Worm (Caenorhabditis elegans) whole organism, young adult: ENCODE data around the gene C26E6.1.
"Not testable (repeated sequence)": the region's sequence is repeated elsewhere in the genome, so short reads cannot be mapped to it uniquely, and the experiment has no call there.

ENCODE experiments used
- B0019.2 ChIP-seq: fragments of 200-800 bp; sonication (Bioruptor generic); conservative IDR thresholded peaks from 2 replicates; pipeline ENCODE4 v1.3.6; 2022; ENCODE audit warnings: missing genetic modification reagents, missing genetic modification characterization, missing compliant biosample characterization
- B0261.1 ChIP-seq: sonication (generic microtip); optimal IDR thresholded peaks from 2 replicates; lab custom pipeline; 2016; ENCODE audit warnings: mild to moderate bottlenecking, missing genetic modification characterization, moderate library complexity, missing compliant biosample characterization
- B0336.3 ChIP-seq: fragments of 200-800 bp; sonication (Bioruptor generic); IDR thresholded peaks from 2 replicates; pipeline ENCODE4 v1.3.6; 2022; ENCODE audit warnings: missing genetic modification characterization, missing compliant biosample characterization
- F22D6.2 ChIP-seq: sonication (generic microtip); optimal IDR thresholded peaks from 2 replicates; lab custom pipeline; 2016; ENCODE audit warnings: mild to moderate bottlenecking, missing genetic modification characterization, missing compliant biosample characterization
- F23B12.7 ChIP-seq: sonication (generic microtip); optimal IDR thresholded peaks from 2 replicates; lab custom pipeline; 2017; ENCODE audit warnings: missing genetic modification characterization, mild to moderate bottlenecking, missing compliant biosample characterization, antibody characterized with exemption, moderate library complexity; ENCODE audit not compliant: insufficient read depth
- F49E8.2 ChIP-seq: sonication (generic microtip); optimal IDR thresholded peaks from 3 replicates; lab custom pipeline; 2017; ENCODE audit warnings: missing genetic modification characterization, mild to moderate bottlenecking, missing compliant biosample characterization, antibody characterized with exemption, moderate library complexity; ENCODE audit not compliant: insufficient read depth
- F57C9.4 ChIP-seq: sonication (generic microtip); optimal IDR thresholded peaks from 2 replicates; lab custom pipeline; 2017; ENCODE audit warnings: mild to moderate bottlenecking, missing genetic modification characterization, missing compliant biosample characterization
- K11D2.4 ChIP-seq: fragments of 200-800 bp; sonication (Bioruptor generic); IDR thresholded peaks from 2 replicates; pipeline ENCODE4 v1.3.6; 2022; ENCODE audit warnings: missing genetic modification reagents, missing genetic modification characterization, missing compliant biosample characterization
- Y53F4B.3 ChIP-seq: fragments of 200-800 bp; sonication (Bioruptor generic); IDR thresholded peaks from 2 replicates; pipeline ENCODE4 v1.3.6; 2022; ENCODE audit warnings: missing genetic modification reagents, missing genetic modification characterization, missing compliant biosample characterization
- Y53G8AR.9 ChIP-seq: fragments of 200-800 bp; sonication (Bioruptor generic); conservative IDR thresholded peaks from 2 replicates; pipeline ENCODE4 v1.3.6; 2022; ENCODE audit warnings: missing genetic modification reagents, missing genetic modification characterization, missing compliant biosample characterization
- ZK185.1 ChIP-seq: sonication (generic microtip); optimal IDR thresholded peaks from 2 replicates; lab custom pipeline; 2016; ENCODE audit warnings: mild to moderate bottlenecking, missing genetic modification characterization, missing compliant biosample characterization; ENCODE audit not compliant: poor library complexity, severe bottlenecking
- ccch-3 ChIP-seq: fragments of 200-800 bp; sonication (Bioruptor generic); optimal IDR thresholded peaks from 2 replicates; lab custom pipeline; 2018; ENCODE audit warnings: mild to moderate bottlenecking, missing genetic modification characterization, missing compliant biosample characterization
- ceh-58 ChIP-seq: fragments of 200-800 bp; sonication (Bioruptor generic); IDR thresholded peaks from 2 replicates; pipeline ENCODE4 v1.3.6; 2022; ENCODE audit warnings: missing genetic modification characterization, missing compliant biosample characterization
- ceh-91 ChIP-seq: fragments of 200-800 bp; sonication (Bioruptor generic); IDR thresholded peaks from 2 replicates; pipeline ENCODE4 v1.3.6; 2022; ENCODE audit warnings: missing genetic modification reagents, missing genetic modification characterization, missing compliant biosample characterization
- chd-7 ChIP-seq: sonication (generic microtip); optimal IDR thresholded peaks from 2 replicates; lab custom pipeline; 2016; ENCODE audit warnings: mild to moderate bottlenecking, missing genetic modification characterization, moderate library complexity, missing compliant biosample characterization
- dpff-1 ChIP-seq: sonication (generic microtip); optimal IDR thresholded peaks from 2 replicates; lab custom pipeline; 2017; ENCODE audit warnings: mild to moderate bottlenecking, missing genetic modification characterization, missing compliant biosample characterization
- egl-44 ChIP-seq: fragments of 200-800 bp; sonication (Bioruptor generic); IDR thresholded peaks from 2 replicates; pipeline ENCODE4 v1.3.6; 2022; ENCODE audit warnings: missing genetic modification reagents, missing genetic modification characterization, missing compliant biosample characterization
- ekl-4 ChIP-seq: fragments of 200-800 bp; sonication (Bioruptor generic); IDR thresholded peaks from 2 replicates; pipeline ENCODE4 v1.3.6; 2022; ENCODE audit warnings: missing genetic modification reagents, missing genetic modification characterization, missing compliant biosample characterization
- ets-4 ChIP-seq: fragments of 200-800 bp; sonication (Bioruptor generic); optimal IDR thresholded peaks from 2 replicates; lab custom pipeline; 2018; ENCODE audit warnings: mild to moderate bottlenecking, missing genetic modification characterization, missing compliant biosample characterization
- him-1 ChIP-seq: sonication (generic microtip); optimal IDR thresholded peaks from 2 replicates; lab custom pipeline; 2016; ENCODE audit warnings: missing genotype, missing genetic modification reagents, missing genetic modification characterization, missing compliant biosample characterization
- let-607 ChIP-seq, 2 experiments: fragments of 200-800 bp in 1 of 2; sonication (Bioruptor generic) in 1 of 2; sonication (generic microtip) in 1 of 2; optimal IDR thresholded peaks; 2 replicates each; lab custom pipeline; 2016 to 2018; ENCODE audit warnings: mild to moderate bottlenecking in 2 of 2, missing compliant biosample characterization in 2 of 2, missing genetic modification characterization in 2 of 2, moderate library complexity in 2 of 2, missing genotype in 1 of 2
- lin-26 ChIP-seq: fragments of 200-800 bp; sonication (Bioruptor generic); IDR thresholded peaks from 2 replicates; pipeline ENCODE4 v1.3.6; 2022; ENCODE audit warnings: missing genetic modification reagents, missing genetic modification characterization, missing compliant biosample characterization
- lir-1 ChIP-seq: fragments of 200-800 bp; sonication (Bioruptor generic); conservative IDR thresholded peaks from 2 replicates; pipeline ENCODE4 v1.3.6; 2022; ENCODE audit warnings: missing genetic modification reagents, missing genetic modification characterization, missing compliant biosample characterization
- lsy-27 ChIP-seq: sonication (generic microtip); optimal IDR thresholded peaks from 2 replicates; lab custom pipeline; 2017; ENCODE audit warnings: missing genetic modification characterization, mild to moderate bottlenecking, missing compliant biosample characterization, antibody characterized with exemption, missing genotype, borderline replicate concordance; ENCODE audit not compliant: insufficient read depth
- madf-3 ChIP-seq: fragments of 200-800 bp; sonication (Bioruptor generic); IDR thresholded peaks from 2 replicates; pipeline ENCODE4 v1.3.6; 2022; ENCODE audit warnings: missing genetic modification reagents, missing genetic modification characterization, missing compliant biosample characterization
- nfya-1 ChIP-seq: sonication (generic microtip); optimal IDR thresholded peaks from 2 replicates; lab custom pipeline; 2017; ENCODE audit warnings: antibody characterized with exemption, missing compliant biosample characterization, missing genetic modification characterization, borderline replicate concordance; ENCODE audit not compliant: insufficient read depth
- nhr-120 ChIP-seq: fragments of 200-800 bp; sonication (Bioruptor generic); IDR thresholded peaks from 2 replicates; pipeline ENCODE4 v1.3.6; 2022; ENCODE audit warnings: missing genetic modification characterization, missing compliant biosample characterization
- nhr-27 ChIP-seq: fragments of 200-800 bp; sonication (Bioruptor generic); optimal IDR thresholded peaks from 2 replicates; lab custom pipeline; 2018; ENCODE audit warnings: mild to moderate bottlenecking, missing genetic modification characterization, moderate library complexity, missing compliant biosample characterization
- rec-8 ChIP-seq, 2 experiments: sonication (generic microtip); optimal IDR thresholded peaks; 2 replicates each; lab custom pipeline; 2016; ENCODE audit warnings: mild to moderate bottlenecking in 2 of 2, missing genetic modification characterization in 2 of 2, missing genetic modification reagents in 2 of 2, missing genotype in 2 of 2, missing biosample characterization in 1 of 2, missing compliant biosample characterization in 1 of 2, moderate library complexity in 1 of 2
- tlf-1 ChIP-seq: fragments of 200-800 bp; sonication (Bioruptor generic); optimal IDR thresholded peaks from 2 replicates; lab custom pipeline; 2018; ENCODE audit warnings: mild to moderate bottlenecking, missing genetic modification characterization, missing compliant biosample characterization
- unc-62 ChIP-seq: fragments of 150-350 bp; optimal IDR thresholded peaks from 2 replicates; lab custom pipeline; 2014; ENCODE audit warnings: missing biosample characterization, missing genetic modification reagents, missing genetic modification characterization
- xnd-1 ChIP-seq: sonication (generic microtip); optimal IDR thresholded peaks from 2 replicates; lab custom pipeline; 2016; ENCODE audit warnings: missing genotype, missing genetic modification reagents, missing genetic modification characterization, missing compliant biosample characterization
- zfh-2 ChIP-seq: fragments of 200-800 bp; sonication (Bioruptor generic); conservative IDR thresholded peaks from 2 replicates; pipeline ENCODE4 v1.3.6; 2022; ENCODE audit warnings: missing genetic modification reagents, missing genetic modification characterization, missing compliant biosample characterization

The C26E6.1 gene

DNA sequence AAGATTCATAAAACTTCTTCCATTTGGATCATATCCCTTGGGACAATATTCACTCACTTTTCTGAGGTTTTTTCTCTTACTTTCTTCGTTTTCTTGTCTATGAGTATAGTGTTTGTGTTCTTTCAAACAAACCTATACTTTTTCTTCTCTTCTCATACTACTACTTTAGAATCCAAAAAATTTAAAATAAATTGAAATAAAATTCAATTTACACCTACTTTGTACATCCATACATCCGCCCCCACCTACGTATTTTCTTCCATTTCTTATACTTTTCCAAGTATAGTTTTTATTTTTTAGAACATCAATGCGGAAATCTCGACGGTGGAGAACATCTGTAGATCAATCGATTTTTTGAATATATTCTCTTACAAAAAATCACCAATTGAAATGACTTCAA is 8.6 kb downstream of the C26E6.1 start, which contains the start of gene nca-2:
Gene nca-2, plus strand, starts transcription at position 301 of the 400 bp plus-strand sequence.
- no peak for TF ChIP-seq him-1 (tag; lab: Kevin White, UChicago)

DNA sequence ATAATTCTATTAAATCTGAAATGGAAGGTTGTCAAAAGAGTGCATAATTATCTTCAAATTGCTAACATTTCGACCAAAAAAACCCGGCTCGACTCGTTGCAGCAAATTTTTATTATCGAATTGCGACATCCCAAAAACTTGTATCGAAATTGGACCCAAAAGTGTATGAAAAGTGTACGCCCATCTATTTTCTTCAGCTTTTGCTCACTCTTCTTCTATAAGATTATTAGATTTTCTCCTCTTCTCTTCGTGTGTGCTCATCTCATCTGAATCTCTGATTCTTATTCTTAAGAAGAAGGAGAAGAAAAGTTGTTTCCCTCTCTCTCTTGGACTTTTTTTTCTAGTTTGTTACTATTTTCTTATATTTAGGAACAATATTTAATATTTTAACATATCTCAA is 10.6 kb downstream of the C26E6.1 start:
- TF ChIP-seq madf-3 (GFP tag; lab: Robert Waterston, UW) (no peak), rec-8 (tag; optimal IDR thresholded peaks at IDR 0.05; lab: Kevin White, UChicago) (no peak), ceh-58 (no peak), Y53G8AR.9 (no peak), nhr-120 (no peak), zfh-2 (no peak), F23B12.7 (tag; lab: Kevin White, UChicago) (no peak), chd-7 (tag; lab: Kevin White, UChicago) (no peak)

DNA sequence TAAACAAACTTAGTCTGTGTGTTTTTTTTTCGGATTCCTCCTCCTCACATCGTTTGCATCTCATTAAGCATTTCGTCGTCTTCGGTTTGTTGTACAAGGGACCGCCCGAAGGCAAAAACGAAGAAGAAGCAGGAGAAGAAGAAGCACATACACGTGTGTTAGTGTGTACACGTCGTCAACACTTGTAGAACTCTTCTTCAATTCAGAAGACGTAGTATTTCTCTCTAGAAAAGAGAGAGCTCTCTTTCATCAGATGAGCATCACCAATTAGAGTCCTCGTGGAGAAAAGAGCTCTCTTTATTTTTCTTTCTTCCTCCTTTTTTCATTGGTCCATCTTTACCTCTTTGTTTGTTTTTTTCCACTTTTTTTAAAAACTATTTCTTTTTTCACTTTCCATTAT is 11.5 kb downstream of the C26E6.1 start:
- TF ChIP-seq ceh-91, result no peak
- TF ChIP-seq F22D6.2 (tag; lab: Kevin White, UChicago), result no peak
- no peak for TF ChIP-seq ZK185.1 (tag; lab: Kevin White, UChicago)
- TF ChIP-seq B0261.1 (tag; lab: Kevin White, UChicago), result no peak
- TF ChIP-seq unc-62, result no peak
- TF ChIP-seq lin-26 (GFP tag; lab: Robert Waterston, UW), result no peak
- no peak for TF ChIP-seq F57C9.4 (tag; lab: Kevin White, UChicago)
- no peak for TF ChIP-seq ccch-3 (GFP tag; lab: Kevin White, UChicago)
- TF ChIP-seq let-607 (tag; optimal IDR thresholded peaks at IDR 0.05; lab: Kevin White, UChicago), result no peak
- no peak for TF ChIP-seq B0336.3
- TF ChIP-seq B0019.2, result no peak
- no peak for TF ChIP-seq lir-1 (GFP tag; lab: Robert Waterston, UW)
- TF ChIP-seq xnd-1 (tag; lab: Kevin White, UChicago), result no peak
- TF ChIP-seq F23B12.7 (tag; lab: Kevin White, UChicago), result no peak
- no peak for TF ChIP-seq nhr-27 (tag; lab: Kevin White, UChicago)
- TF ChIP-seq ekl-4 (GFP tag; lab: Robert Waterston, UW), result no peak
- TF ChIP-seq ceh-58, result no peak
- TF ChIP-seq tlf-1 (GFP tag; lab: Kevin White, UChicago), result no peak
- TF ChIP-seq, all 124 proteins: peak for 0

DNA sequence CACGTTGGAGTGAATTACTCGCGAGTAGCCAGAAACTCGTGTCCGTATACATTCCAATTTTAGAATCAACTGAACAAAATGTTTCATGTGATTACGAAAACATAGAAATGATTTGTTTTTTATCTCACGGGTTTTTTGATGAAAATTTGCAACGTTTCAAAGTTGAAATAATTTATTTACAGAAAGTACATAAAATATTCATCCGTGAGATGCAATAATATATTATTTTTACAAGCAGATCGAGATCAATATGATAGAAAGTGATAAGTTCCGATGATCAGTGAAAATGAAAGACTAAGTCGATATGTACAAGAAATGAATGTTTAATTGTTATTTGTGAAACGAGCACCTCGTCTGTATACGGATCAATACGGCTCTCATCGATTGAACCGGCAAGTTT is 23.7 kb downstream of the C26E6.1 start, which contains the start of gene C27F2.6:
Gene C27F2.6, minus strand, starts transcription at position 101 of the 400 bp plus-strand sequence.
- not testable (repeated sequence) for TF ChIP-seq K11D2.4 (GFP tag; lab: Robert Waterston, UW); dpff-1; ets-4 (GFP tag; lab: Kevin White, UChicago)

DNA sequence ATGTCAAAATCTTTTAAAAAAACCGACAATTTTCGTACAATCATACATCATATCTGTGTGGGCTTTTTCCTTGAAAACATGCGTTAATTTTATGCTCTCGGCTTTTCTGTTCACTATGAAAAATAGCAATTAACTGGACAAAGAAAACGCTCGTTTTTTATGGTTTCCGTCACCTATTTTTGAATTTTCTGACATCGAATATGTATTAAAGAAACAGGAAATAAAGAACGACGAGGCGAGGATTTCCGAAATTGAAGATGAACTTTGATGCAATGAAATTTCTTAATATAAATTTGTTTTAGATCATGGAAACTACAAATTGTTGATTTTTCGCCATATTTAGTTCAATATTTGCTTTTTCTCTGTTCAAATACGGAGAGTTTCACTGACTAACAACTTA is 27.3 kb downstream of the C26E6.1 start:
- no peak for TF ChIP-seq nfya-1 (tag; lab: Kevin White, UChicago)
- no peak for TF ChIP-seq F49E8.2 (tag; lab: Kevin White, UChicago)
- TF ChIP-seq Y53F4B.3, result no peak
- TF ChIP-seq lsy-27 (tag; lab: Kevin White, UChicago), result no peak
- no peak for TF ChIP-seq egl-44 (GFP tag; lab: Robert Waterston, UW)
- no peak for TF ChIP-seq ekl-4 (GFP tag; lab: Robert Waterston, UW)
- no peak for TF ChIP-seq let-607 (tag; optimal IDR thresholded peaks at IDR 0.05; lab: Kevin White, UChicago)
- TF ChIP-seq, all 124 proteins: peak for 0
